Worm (Caenorhabditis elegans) whole organism, mixed stage, embryonic: ENCODE measurements around the gene T15B12.2.

ENCODE experiments used
- M03D4.4 ChIP-seq: sonication (generic microtip); optimal IDR thresholded peaks from 2 replicates; lab custom pipeline; 2017; ENCODE audit warnings: mild to moderate bottlenecking, missing genetic modification characterization, missing compliant biosample characterization
- bed-3 ChIP-seq: fragments of 200-800 bp; sonication (Bioruptor generic); optimal IDR thresholded peaks from 3 replicates; lab custom pipeline; 2018; ENCODE audit warnings: mild to moderate bottlenecking, missing genetic modification characterization, moderate library complexity, missing compliant biosample characterization
- blmp-1 ChIP-seq: fragments of 150-350 bp; optimal IDR thresholded peaks from 2 replicates; lab custom pipeline; 2014; ENCODE audit warnings: missing biosample characterization, missing genetic modification characterization
- ceh-39 ChIP-seq: fragments of 150-350 bp; optimal IDR thresholded peaks from 2 replicates; lab custom pipeline; 2014; ENCODE audit warnings: missing biosample characterization, missing genetic modification characterization
- ceh-43 ChIP-seq: fragments of 200-800 bp; sonication (Bioruptor generic); optimal IDR thresholded peaks from 2 replicates; lab custom pipeline; 2018; ENCODE audit warnings: mild to moderate bottlenecking, missing genetic modification characterization, moderate library complexity, missing compliant biosample characterization
- ceh-83 ChIP-seq: fragments of 200-800 bp; sonication (Bioruptor generic); optimal IDR thresholded peaks from 2 replicates; lab custom pipeline; 2018; ENCODE audit warnings: mild to moderate bottlenecking, missing genetic modification characterization, missing compliant biosample characterization
- ces-1 ChIP-seq: fragments of 150-350 bp; optimal IDR thresholded peaks from 2 replicates; lab custom pipeline; 2014; ENCODE audit warnings: missing biosample characterization, missing genetic modification reagents, missing genetic modification characterization
- cnd-1 ChIP-seq: fragments of 200-800 bp; sonication (Bioruptor generic); optimal IDR thresholded peaks from 2 replicates; lab custom pipeline; 2018; ENCODE audit warnings: mild to moderate bottlenecking, missing genetic modification characterization, missing compliant biosample characterization
- drap-1 ChIP-seq: fragments of 200-800 bp; sonication (Bioruptor generic); optimal IDR thresholded peaks from 3 replicates; lab custom pipeline; 2018; ENCODE audit warnings: mild to moderate bottlenecking, missing genetic modification characterization, missing compliant biosample characterization
- elt-1 ChIP-seq: sonication (generic microtip); optimal IDR thresholded peaks from 2 replicates; lab custom pipeline; 2017; ENCODE audit warnings: missing genetic modification characterization, mild to moderate bottlenecking, missing compliant biosample characterization, antibody characterized with exemption, moderate library complexity, borderline replicate concordance; ENCODE audit not compliant: insufficient read depth
- elt-3 ChIP-seq: fragments of 150-350 bp; optimal IDR thresholded peaks from 2 replicates; lab custom pipeline; 2014; ENCODE audit warnings: missing biosample characterization, missing genetic modification characterization
- flh-1 ChIP-seq: fragments of 200-800 bp; sonication (Bioruptor generic); optimal IDR thresholded peaks from 2 replicates; lab custom pipeline; 2018; ENCODE audit warnings: mild to moderate bottlenecking, missing genetic modification characterization, moderate library complexity, missing compliant biosample characterization
- ham-2 ChIP-seq: fragments of 200-800 bp; sonication (Bioruptor generic); optimal IDR thresholded peaks from 2 replicates; lab custom pipeline; 2018; ENCODE audit warnings: mild to moderate bottlenecking, missing genetic modification characterization, missing compliant biosample characterization
- hlh-1 ChIP-seq: fragments of 150-350 bp; optimal IDR thresholded peaks from 2 replicates; lab custom pipeline; 2014; ENCODE audit warnings: missing biosample characterization, missing genetic modification reagents, missing genetic modification characterization
- lin-13 ChIP-seq: fragments of 150-350 bp; optimal IDR thresholded peaks from 2 replicates; lab custom pipeline; 2014; ENCODE audit warnings: missing biosample characterization, missing genetic modification characterization
- lin-32 ChIP-seq: fragments of 200-800 bp; sonication (Bioruptor generic); optimal IDR thresholded peaks from 2 replicates; lab custom pipeline; 2018; ENCODE audit warnings: mild to moderate bottlenecking, missing genetic modification characterization, missing compliant biosample characterization
- lsy-2 ChIP-seq: fragments of 150-350 bp; optimal IDR thresholded peaks from 2 replicates; lab custom pipeline; 2014; ENCODE audit warnings: missing biosample characterization, missing genetic modification characterization
- mab-5 ChIP-seq: fragments of 150-350 bp; optimal IDR thresholded peaks from 2 replicates; lab custom pipeline; 2014; ENCODE audit warnings: missing biosample characterization, missing genetic modification characterization
- mep-1 ChIP-seq: fragments of 150-350 bp; optimal IDR thresholded peaks from 2 replicates; lab custom pipeline; 2017; ENCODE audit warnings: missing biosample characterization, missing genetic modification reagents, missing genetic modification characterization, inconsistent platforms
- mls-2 ChIP-seq: sonication (generic microtip); optimal IDR thresholded peaks from 2 replicates; lab custom pipeline; 2016; ENCODE audit warnings: mild to moderate bottlenecking, missing genetic modification characterization, moderate library complexity, missing compliant biosample characterization
- nhr-12 ChIP-seq: fragments of 150-350 bp; optimal IDR thresholded peaks from 2 replicates; lab custom pipeline; 2014; ENCODE audit warnings: missing biosample characterization, missing genetic modification characterization
- nhr-2 ChIP-seq: fragments of 150-350 bp; optimal IDR thresholded peaks from 2 replicates; lab custom pipeline; 2014; ENCODE audit warnings: missing biosample characterization, missing genetic modification characterization
- nhr-237 ChIP-seq: fragments of 150-350 bp; optimal IDR thresholded peaks from 2 replicates; lab custom pipeline; 2014; ENCODE audit warnings: missing biosample characterization, missing genetic modification characterization
- nhr-28 ChIP-seq: fragments of 150-350 bp; optimal IDR thresholded peaks from 2 replicates; lab custom pipeline; 2014; ENCODE audit warnings: missing biosample characterization, missing genetic modification characterization
- nhr-76 ChIP-seq: sonication (generic microtip); optimal IDR thresholded peaks from 2 replicates; lab custom pipeline; 2017; ENCODE audit warnings: missing biosample characterization, missing genetic modification characterization
- pha-4 ChIP-seq: fragments of 150-350 bp; optimal IDR thresholded peaks from 2 replicates; lab custom pipeline; 2018; ENCODE audit warnings: missing biosample characterization, missing genetic modification reagents, missing genetic modification characterization
- sem-2 ChIP-seq: fragments of 200-800 bp; sonication (Bioruptor generic); optimal IDR thresholded peaks from 2 replicates; lab custom pipeline; 2018; ENCODE audit warnings: mild to moderate bottlenecking, missing genetic modification characterization, missing compliant biosample characterization
- snpc-4 ChIP-seq: fragments of 150-350 bp; optimal IDR thresholded peaks from 2 replicates; lab custom pipeline; 2014; ENCODE audit warnings: missing biosample characterization, missing genetic modification characterization
- sptf-1 ChIP-seq: sonication (generic microtip); optimal IDR thresholded peaks from 2 replicates; lab custom pipeline; 2017; ENCODE audit warnings: mild to moderate bottlenecking, missing genetic modification characterization, moderate library complexity, missing compliant biosample characterization
- tbx-8 ChIP-seq: fragments of 200-800 bp; sonication (Bioruptor generic); optimal IDR thresholded peaks from 2 replicates; lab custom pipeline; 2018; ENCODE audit warnings: mild to moderate bottlenecking, missing genetic modification characterization, moderate library complexity, missing compliant biosample characterization
- unc-120 ChIP-seq: sonication (generic microtip); optimal IDR thresholded peaks from 2 replicates; lab custom pipeline; 2017; ENCODE audit warnings: missing genetic modification characterization, missing compliant biosample characterization; ENCODE audit not compliant: poor library complexity, severe bottlenecking
- unc-39 ChIP-seq: fragments of 150-350 bp; optimal IDR thresholded peaks from 2 replicates; lab custom pipeline; 2014; ENCODE audit warnings: missing biosample characterization, missing genetic modification characterization
- unc-62 ChIP-seq: fragments of 150-350 bp; optimal IDR thresholded peaks from 2 replicates; lab custom pipeline; 2014; ENCODE audit warnings: missing biosample characterization, missing genetic modification reagents, missing genetic modification characterization
- zip-8 ChIP-seq: fragments of 150-350 bp; optimal IDR thresholded peaks from 2 replicates; lab custom pipeline; 2014; ENCODE audit warnings: missing biosample characterization, missing genetic modification characterization
- ztf-11 ChIP-seq: fragments of 150-350 bp; optimal IDR thresholded peaks from 2 replicates; lab custom pipeline; 2014; ENCODE audit warnings: missing biosample characterization, missing genetic modification characterization

T15B12.2 gene

ce11 chrIII:5310940-5311339, 9.3 kb upstream of the T15B12.2 start, which contains the start of gene pqe-1:
Gene pqe-1 (plus strand): TSS chrIII:5311240.
- no peak for TF ChIP-seq lin-32
- TF ChIP-seq mab-5 (tag; lab: Kevin White, UChicago) = no peak
- TF ChIP-seq hlh-1 (tag; lab: Kevin White, UChicago) = no peak
- no peak for TF ChIP-seq snpc-4
- no peak for TF ChIP-seq ceh-43 (GFP tag; lab: Kevin White, UChicago)
- TF ChIP-seq nhr-12 (tag; lab: Kevin White, UChicago) = no peak
- TF ChIP-seq blmp-1 (tag; lab: Kevin White, UChicago) = no peak
- no peak for TF ChIP-seq pha-4 (tag; lab: Kevin White, UChicago)
- TF ChIP-seq unc-120 (tag; lab: Kevin White, UChicago) = no peak
- no peak for TF ChIP-seq cnd-1 (tag; lab: Kevin White, UChicago)
- no peak for TF ChIP-seq ztf-11 (tag; lab: Kevin White, UChicago)
- TF ChIP-seq nhr-2 (tag; lab: Kevin White, UChicago) = no peak
- TF ChIP-seq sem-2 = no peak
- no peak for TF ChIP-seq zip-8 (tag; lab: Kevin White, UChicago)
- no peak for TF ChIP-seq nhr-28 (tag; lab: Kevin White, UChicago)
- no peak for TF ChIP-seq ceh-39
- TF ChIP-seq mep-1 (tag; lab: Kevin White, UChicago) = no peak

- no peak for TF ChIP-seq sptf-1 (tag; lab: Kevin White, UChicago)
- TF ChIP-seq mab-5 (tag; lab: Kevin White, UChicago) = no peak
- TF ChIP-seq drap-1 (GFP tag; lab: Kevin White, UChicago) = no peak
- TF ChIP-seq ceh-83 (GFP tag; lab: Kevin White, UChicago) = no peak
- TF ChIP-seq blmp-1 (tag; lab: Kevin White, UChicago) = no peak
- TF ChIP-seq M03D4.4 (tag; lab: Kevin White, UChicago) = no peak
- TF ChIP-seq nhr-237 (tag; lab: Kevin White, UChicago) = no peak
- no peak for TF ChIP-seq mep-1 (tag; lab: Kevin White, UChicago)
- TF ChIP-seq ceh-39 = no peak
- no peak for TF ChIP-seq unc-120 (tag; lab: Kevin White, UChicago)
- no peak for TF ChIP-seq ces-1 (GFP tag; lab: Kevin White, UChicago)
- TF ChIP-seq nhr-2 (tag; lab: Kevin White, UChicago) = no peak
- TF ChIP-seq unc-62 = no peak
- no peak for TF ChIP-seq lin-32
- no peak for TF ChIP-seq ham-2 (GFP tag; lab: Kevin White, UChicago)
Observed at ce11 chrIII:5310403-5310802, 8.7 kb upstream of the T15B12.2 start.

ce11 chrIII:5308278-5308677, 6.6 kb upstream of the T15B12.2 start, which contains the start of gene mog-3:
Gene mog-3 (plus strand): TSS chrIII:5308596.
- TF ChIP-seq elt-1 = no peak
- peak; percentile 87 for TF ChIP-seq zip-8 (tag; lab: Kevin White, UChicago)
- TF ChIP-seq hlh-1 (tag; lab: Kevin White, UChicago) = peak; percentile 27
- TF ChIP-seq pha-4 (tag; lab: Kevin White, UChicago) = peak; percentile 25
- no peak for TF ChIP-seq ceh-83 (GFP tag; lab: Kevin White, UChicago)
- no peak for TF ChIP-seq sem-2
- TF ChIP-seq mab-5 (tag; lab: Kevin White, UChicago) = no peak
- TF ChIP-seq tbx-8 (GFP tag; lab: Kevin White, UChicago) = no peak
- TF ChIP-seq snpc-4 = no peak
- no peak for TF ChIP-seq nhr-237 (tag; lab: Kevin White, UChicago)
- TF ChIP-seq ztf-11 (tag; lab: Kevin White, UChicago) = no peak
- TF ChIP-seq unc-39 (tag; lab: Kevin White, UChicago) = no peak
- no peak for TF ChIP-seq bed-3 (GFP tag; lab: Kevin White, UChicago)
- peak; percentile 58 for TF ChIP-seq lsy-2 (tag; lab: Kevin White, UChicago)
- peak; percentile 30 for TF ChIP-seq cnd-1 (tag; lab: Kevin White, UChicago)
- no peak for TF ChIP-seq nhr-12 (tag; lab: Kevin White, UChicago)
- TF ChIP-seq nhr-2 (tag; lab: Kevin White, UChicago) = peak; percentile 79
- peak; percentile 56 for TF ChIP-seq sptf-1 (tag; lab: Kevin White, UChicago)
- TF ChIP-seq M03D4.4 (tag; lab: Kevin White, UChicago) = no peak
- TF ChIP-seq drap-1 (GFP tag; lab: Kevin White, UChicago) = no peak
- no peak for TF ChIP-seq flh-1
- TF ChIP-seq mls-2 = no peak
- peak; percentile 6 for TF ChIP-seq lin-32
- TF ChIP-seq ceh-39 = peak; percentile 40
- no peak for TF ChIP-seq ceh-43 (GFP tag; lab: Kevin White, UChicago)
- no peak for TF ChIP-seq blmp-1 (tag; lab: Kevin White, UChicago)
- peak; percentile 29 for TF ChIP-seq lin-13 (tag; lab: Kevin White, UChicago)
- TF ChIP-seq unc-62 = no peak
- peak; percentile 34 for TF ChIP-seq unc-120 (tag; lab: Kevin White, UChicago)
- peak; percentile 58 for TF ChIP-seq ces-1 (GFP tag; lab: Kevin White, UChicago)
- TF ChIP-seq nhr-28 (tag; lab: Kevin White, UChicago) = no peak
- peak; percentile 73 for TF ChIP-seq mep-1 (tag; lab: Kevin White, UChicago)
- TF ChIP-seq ham-2 (GFP tag; lab: Kevin White, UChicago) = peak; percentile 12
- TF ChIP-seq nhr-76 (tag; lab: Kevin White, UChicago) = no peak
- no peak for TF ChIP-seq elt-3
